Fruit fly (Drosophila melanogaster): Measurements from ENCODE around the gene Pka-R1.

dm6 chr3L:20885172-20885571 is 69.3 kb downstream of the Pka-R1 start, which contains the start of gene CG32432:
- no peak for TF ChIP-seq Clk (GFP tag; optimal IDR thresholded peaks at IDR 0.05)
- TF ChIP-seq Crg-1 (GFP tag; optimal IDR thresholded peaks at IDR 0.05) = no peak
- TF ChIP-seq CG14711 (tag; optimal IDR thresholded peaks at IDR 0.05) = no peak
- no peak for TF ChIP-seq kay (GFP tag; ENCODE audit: borderline replicate concordance)
- TF ChIP-seq cnc (optimal IDR thresholded peaks at IDR 0.05) = no peak
- no peak for TF ChIP-seq ovo (GFP tag; optimal IDR thresholded peaks at IDR 0.05)
- TF ChIP-seq CG7101 (tag; optimal IDR thresholded peaks at IDR 0.05) = no peak
- no peak for TF ChIP-seq CG11617 (GFP tag; optimal IDR thresholded peaks at IDR 0.05)
- TF ChIP-seq CG7045 (GFP tag; optimal IDR thresholded peaks at IDR 0.05) = no peak
